Worm (Caenorhabditis elegans) whole organism, L2 larva: ENCODE results near the gene pigt-1.

Experiments
- aly-2 ChIP-seq: fragments of 150-350 bp; optimal IDR thresholded peaks from 2 replicates; lab custom pipeline; 2014; ENCODE audit warnings: missing biosample characterization, missing genetic modification characterization
- dmd-4 ChIP-seq: sonication (generic microtip); optimal IDR thresholded peaks from 2 replicates; lab custom pipeline; 2017; ENCODE audit warnings: missing biosample characterization, missing genetic modification characterization
- elt-3 ChIP-seq: sonication (generic microtip); optimal IDR thresholded peaks from 2 replicates; lab custom pipeline; 2017; ENCODE audit warnings: missing biosample characterization, missing genetic modification characterization
- fos-1 ChIP-seq: fragments of 150-350 bp; optimal IDR thresholded peaks from 2 replicates; lab custom pipeline; 2014; ENCODE audit warnings: missing biosample characterization, missing genetic modification characterization
- lin-13 ChIP-seq: fragments of 150-350 bp; optimal IDR thresholded peaks from 2 replicates; lab custom pipeline; 2014; ENCODE audit warnings: missing biosample characterization, missing genetic modification reagents, missing genetic modification characterization
- lsy-2 ChIP-seq, 2 experiments: fragments of 150-350 bp in 1 of 2; sonication (generic microtip) in 1 of 2; optimal IDR thresholded peaks; 2 replicates each; lab custom pipeline; 2014 to 2017; ENCODE audit warnings: missing biosample characterization in 2 of 2, missing genetic modification characterization in 2 of 2
- mab-5 ChIP-seq: fragments of 150-350 bp; optimal IDR thresholded peaks from 2 replicates; lab custom pipeline; 2014; ENCODE audit warnings: missing biosample characterization, missing genetic modification characterization
- nhr-12 ChIP-seq: fragments of 150-350 bp; optimal IDR thresholded peaks from 2 replicates; lab custom pipeline; 2014; ENCODE audit warnings: missing biosample characterization, missing genetic modification characterization
- nhr-237 ChIP-seq: fragments of 150-350 bp; optimal IDR thresholded peaks from 2 replicates; lab custom pipeline; 2014; ENCODE audit warnings: missing biosample characterization, missing genetic modification characterization
- snpc-4 ChIP-seq: fragments of 150-350 bp; optimal IDR thresholded peaks from 2 replicates; lab custom pipeline; 2014; ENCODE audit warnings: missing biosample characterization, missing genetic modification characterization
- zag-1 ChIP-seq: fragments of 150-350 bp; optimal IDR thresholded peaks from 2 replicates; lab custom pipeline; 2014; ENCODE audit warnings: missing biosample characterization, missing genetic modification characterization
- ztf-1 ChIP-seq: fragments of 200-800 bp; sonication (Bioruptor generic); conservative IDR thresholded peaks from 2 replicates; pipeline ENCODE4 v1.3.6; 2022; ENCODE audit warnings: missing genetic modification characterization, missing compliant biosample characterization
- ztf-4 ChIP-seq: fragments of 150-350 bp; optimal IDR thresholded peaks from 2 replicates; lab custom pipeline; 2014; ENCODE audit warnings: missing biosample characterization, missing genetic modification characterization

DNA sequence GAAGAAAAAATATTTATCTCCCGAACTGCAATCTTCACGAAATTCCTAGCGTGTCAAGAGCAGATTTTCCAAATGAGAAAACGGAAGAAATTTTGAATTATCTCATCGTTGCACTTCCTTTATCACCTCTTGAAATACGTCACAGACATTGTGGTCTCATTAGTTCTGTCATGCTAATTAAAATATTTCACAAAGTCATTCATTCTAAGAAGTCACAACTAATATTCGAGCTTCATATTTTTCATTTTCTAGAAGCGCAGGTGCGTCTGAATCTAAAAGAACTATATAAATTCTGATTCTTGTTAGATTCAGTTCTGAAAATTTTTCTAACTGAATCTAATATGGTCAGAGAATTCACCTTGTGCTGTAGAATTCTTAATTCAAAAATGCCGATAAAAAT, 11.4 kb downstream of the pigt-1 start:
- TF ChIP-seq elt-3 (tag; lab: Kevin White, UChicago) = no peak
- TF ChIP-seq nhr-237 (tag; lab: Kevin White, UChicago) = no peak
- TF ChIP-seq zag-1 (tag; lab: Kevin White, UChicago) = no peak
- no peak for TF ChIP-seq ztf-4
- TF ChIP-seq lin-13 = no peak
- no peak for TF ChIP-seq snpc-4 (tag; lab: Kevin White, UChicago)
- TF ChIP-seq lsy-2 (tag; optimal IDR thresholded peaks at IDR 0.05; lab: Kevin White, UChicago) = no peak
- TF ChIP-seq nhr-12 = no peak
- no peak for TF ChIP-seq aly-2 (tag; lab: Kevin White, UChicago)
- no peak for TF ChIP-seq fos-1 (tag; lab: Kevin White, UChicago)
- TF ChIP-seq ztf-1 (GFP tag; lab: Robert Waterston, UW) = no peak
- TF ChIP-seq mab-5 = no peak
- no peak for TF ChIP-seq dmd-4 (tag; lab: Kevin White, UChicago)
